Worm (Caenorhabditis elegans): Measurements from ENCODE around the gene dop-3.

DNA sequence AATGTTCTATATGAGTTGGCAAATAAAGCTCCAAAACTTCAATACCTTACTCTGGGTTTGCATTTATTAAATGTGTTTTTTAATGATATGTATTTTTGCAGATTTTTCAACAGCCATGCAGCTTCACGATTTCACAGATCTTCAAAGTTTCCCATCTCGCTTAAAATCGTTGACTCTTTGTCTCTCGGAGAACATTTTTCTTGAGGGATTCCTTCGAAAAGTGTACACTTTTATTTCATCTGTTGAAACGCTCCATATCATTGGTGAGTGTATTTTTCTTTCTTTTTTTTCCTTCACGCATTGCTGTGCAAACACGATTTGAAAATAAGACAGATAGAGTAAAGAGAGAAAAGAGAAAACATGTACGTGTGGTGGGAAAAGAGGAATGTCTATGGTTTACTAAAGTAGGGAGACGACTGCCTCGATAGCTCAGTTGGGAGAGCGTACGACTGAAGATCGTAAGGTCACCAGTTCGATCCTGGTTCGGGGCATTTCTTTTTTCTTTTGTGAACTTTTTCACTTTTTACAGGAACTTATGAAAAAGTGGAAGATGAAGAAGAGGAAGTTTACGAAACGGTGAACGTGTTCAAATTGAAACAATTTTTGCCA lies 23.8 kb upstream of the dop-3 start:
- TF ChIP-seq elt-2 (tag; optimal IDR thresholded peaks at IDR 0.05) (peak; percentile 35), nhr-237 (tag; optimal IDR thresholded peaks at IDR 0.05) (no peak), egl-27 (tag; optimal IDR thresholded peaks at IDR 0.05) (no peak), nhr-67 (tag; optimal IDR thresholded peaks at IDR 0.05) (no peak), ztf-11 (tag; optimal IDR thresholded peaks at IDR 0.05) (peak; percentile 36), mdl-1 (tag; optimal IDR thresholded peaks at IDR 0.05) (no peak), ztf-4 (tag; optimal IDR thresholded peaks at IDR 0.05) (no peak), elt-1 (tag; optimal IDR thresholded peaks at IDR 0.05) (no peak)

Measured in whole organism, L3 larva.